Fruit fly (Drosophila melanogaster) whole organism, embryonic: ENCODE measurements around the gene fit.

Source experiments
- B-H1 ChIP-seq: fragments of 200-800 bp; sonication (Bioruptor generic); IDR thresholded peaks from 3 replicates; pipeline ENCODE4 v1.3.6; 2022; ENCODE audit warnings: missing biosample characterization, missing genetic modification characterization
- Bgb ChIP-seq: fragments of 200-800 bp; sonication (Bioruptor generic); IDR thresholded peaks from 2 replicates; pipeline ENCODE4 v1.3.6; 2022; ENCODE audit warnings: missing biosample characterization, missing genetic modification characterization; ENCODE audit not compliant: partially characterized antibody
- CG11398 ChIP-seq: fragments of 200-800 bp; sonication (Bioruptor generic); optimal IDR thresholded peaks from 2 replicates; lab custom pipeline; 2016; ENCODE audit warnings: missing biosample characterization, missing genetic modification characterization
- CG14710 ChIP-seq: fragments of 200-800 bp; sonication (Bioruptor generic); optimal IDR thresholded peaks from 3 replicates; lab custom pipeline; 2019; ENCODE audit warnings: missing biosample characterization, mild to moderate bottlenecking, missing genetic modification characterization, moderate library complexity
- CG15269 ChIP-seq: fragments of 200-800 bp; sonication (Bioruptor generic); optimal IDR thresholded peaks from 2 replicates; lab custom pipeline; 2018; ENCODE audit warnings: missing biosample characterization, mild to moderate bottlenecking, missing genetic modification characterization, moderate library complexity
- CG17361 ChIP-seq: fragments of 200-800 bp; sonication (Bioruptor generic); IDR thresholded peaks from 3 replicates; pipeline ENCODE4 v1.3.6; 2022; ENCODE audit warnings: missing biosample characterization, missing genetic modification characterization
- CG18262 ChIP-seq: fragments of 200-800 bp; optimal IDR thresholded peaks from 3 replicates; lab custom pipeline; 2019; ENCODE audit warnings: missing biosample characterization, mild to moderate bottlenecking, missing genetic modification characterization, moderate library complexity
- CG18476 ChIP-seq: fragments of 200-800 bp; sonication (Bioruptor generic); optimal IDR thresholded peaks from 2 replicates; lab custom pipeline; 2016; ENCODE audit warnings: missing biosample characterization, mild to moderate bottlenecking, missing genetic modification characterization
- CG18599 ChIP-seq: fragments of 200-800 bp; sonication (Bioruptor generic); optimal IDR thresholded peaks from 3 replicates; lab custom pipeline; 2017; ENCODE audit warnings: missing biosample characterization, missing genetic modification characterization, mild to moderate bottlenecking, moderate library complexity, missing genetic modification reagents
- CG32767 ChIP-seq: fragments of 200-800 bp; sonication (Bioruptor generic); IDR thresholded peaks from 2 replicates; pipeline ENCODE4 v1.3.6; 2022; ENCODE audit warnings: missing biosample characterization, missing genetic modification characterization
- CG33213 ChIP-seq: fragments of 200-800 bp; sonication (Bioruptor generic); optimal IDR thresholded peaks from 3 replicates; lab custom pipeline; 2016; ENCODE audit warnings: missing biosample characterization, missing genetic modification characterization
- CG4282 ChIP-seq: fragments of 200-800 bp; sonication (Bioruptor generic); optimal IDR thresholded peaks from 2 replicates; lab custom pipeline; 2016; ENCODE audit warnings: missing biosample characterization, missing genetic modification characterization
- CG4707 ChIP-seq: fragments of 200-800 bp; sonication (Bioruptor generic); optimal IDR thresholded peaks from 2 replicates; lab custom pipeline; 2018; ENCODE audit warnings: missing biosample characterization, mild to moderate bottlenecking, missing genetic modification characterization, moderate library complexity
- CG4820 ChIP-seq: fragments of 200-800 bp; sonication (Bioruptor generic); optimal IDR thresholded peaks from 3 replicates; lab custom pipeline; 2016; ENCODE audit warnings: missing biosample characterization, missing genetic modification characterization
- CG6689 ChIP-seq: fragments of 200-800 bp; sonication (Bioruptor generic); IDR thresholded peaks from 2 replicates; pipeline ENCODE4 v1.3.6; 2022; ENCODE audit warnings: missing biosample characterization, missing genetic modification characterization
- CG7271 ChIP-seq: fragments of 200-800 bp; sonication (Bioruptor generic); optimal IDR thresholded peaks from 2 replicates; lab custom pipeline; 2018; ENCODE audit warnings: missing biosample characterization, mild to moderate bottlenecking, missing genetic modification characterization, moderate library complexity
- CG7357 ChIP-seq: fragments of 200-800 bp; sonication (Bioruptor generic); IDR thresholded peaks from 3 replicates; pipeline ENCODE4 v1.3.6; 2022; ENCODE audit warnings: missing biosample characterization, missing genetic modification characterization
- CG7556 ChIP-seq: fragments of 200-800 bp; sonication (Bioruptor generic); optimal IDR thresholded peaks from 2 replicates; lab custom pipeline; 2017; ENCODE audit warnings: missing biosample characterization, mild to moderate bottlenecking, missing genetic modification characterization
- CG7928 ChIP-seq: fragments of 200-800 bp; sonication (Bioruptor generic); optimal IDR thresholded peaks from 2 replicates; lab custom pipeline; 2017; ENCODE audit warnings: missing biosample characterization, mild to moderate bottlenecking, missing genetic modification characterization
- CG8089 ChIP-seq: fragments of 200-800 bp; sonication (Bioruptor generic); optimal IDR thresholded peaks from 3 replicates; lab custom pipeline; 2016; ENCODE audit warnings: missing biosample characterization, missing genetic modification characterization
- CG9437 ChIP-seq: fragments of 200-800 bp; sonication (Bioruptor generic); optimal IDR thresholded peaks from 2 replicates; lab custom pipeline; 2018; ENCODE audit warnings: missing biosample characterization, mild to moderate bottlenecking, missing genetic modification characterization
- CrebB ChIP-seq: fragments of 200-800 bp; sonication (Bioruptor generic); optimal IDR thresholded peaks from 3 replicates; lab custom pipeline; 2018; ENCODE audit warnings: missing biosample characterization, mild to moderate bottlenecking, missing genetic modification characterization
- D19B ChIP-seq: fragments of 200-800 bp; sonication (Bioruptor generic); optimal IDR thresholded peaks from 2 replicates; lab custom pipeline; 2017; ENCODE audit warnings: missing biosample characterization, mild to moderate bottlenecking, missing genetic modification characterization
- Dfd ChIP-seq, 2 experiments: fragments of >200 bp; optimal IDR thresholded peaks; 2 replicates each; lab custom pipeline; 2017; ENCODE audit warnings: missing biosample characterization in 2 of 2, missing genetic modification characterization in 2 of 2
- Ets65A ChIP-seq: fragments of 200-800 bp; sonication (Bioruptor generic); peaks from one replicate; lab custom pipeline; 2016; ENCODE audit warnings: missing biosample characterization, missing genetic modification characterization
- Hr3 ChIP-seq: fragments of 200-800 bp; sonication (Bioruptor generic); optimal IDR thresholded peaks from 3 replicates; lab custom pipeline; 2016; ENCODE audit warnings: missing biosample characterization, missing genetic modification characterization
- Lim3 ChIP-seq: fragments of 200-800 bp; sonication (Bioruptor generic); IDR thresholded peaks from 2 replicates; pipeline ENCODE4 v1.3.6; 2022; ENCODE audit warnings: missing biosample characterization, missing genetic modification characterization
- MTF-1 ChIP-seq: fragments of 200-800 bp; sonication (Bioruptor generic); optimal IDR thresholded peaks from 2 replicates; lab custom pipeline; 2018; ENCODE audit warnings: missing biosample characterization, mild to moderate bottlenecking, missing genetic modification characterization, borderline replicate concordance
- Mad ChIP-seq: fragments of 200-800 bp; sonication (Bioruptor generic); optimal IDR thresholded peaks from 2 replicates; lab custom pipeline; 2016; ENCODE audit warnings: missing biosample characterization, missing genetic modification characterization
- Mrtf ChIP-seq: fragments of 200-800 bp; sonication (Bioruptor generic); IDR thresholded peaks from 3 replicates; pipeline ENCODE4 v1.3.6; 2022; ENCODE audit warnings: missing biosample characterization, missing genetic modification characterization
- NC2β ChIP-seq: fragments of 200-800 bp; sonication (Bioruptor generic); optimal IDR thresholded peaks from 2 replicates; lab custom pipeline; 2016; ENCODE audit warnings: missing biosample characterization, missing genetic modification characterization
- NK7.1 ChIP-seq: fragments of 200-800 bp; sonication (Bioruptor generic); optimal IDR thresholded peaks from 3 replicates; lab custom pipeline; 2016; ENCODE audit warnings: missing biosample characterization, missing genetic modification characterization
- NfI ChIP-seq: fragments of 200-800 bp; sonication (Bioruptor generic); optimal IDR thresholded peaks from 3 replicates; lab custom pipeline; 2018; ENCODE audit warnings: missing biosample characterization, mild to moderate bottlenecking, missing genetic modification characterization, moderate library complexity
- Poxn ChIP-seq: fragments of 200-800 bp; sonication (Bioruptor generic); IDR thresholded peaks from 2 replicates; pipeline ENCODE4 v1.3.6; 2022; ENCODE audit warnings: missing biosample characterization, missing genetic modification characterization
- Sry-β ChIP-seq: fragments of 200-800 bp; sonication (Bioruptor generic); optimal IDR thresholded peaks from 2 replicates; lab custom pipeline; 2018; ENCODE audit warnings: missing biosample characterization, mild to moderate bottlenecking, missing genetic modification characterization, moderate library complexity
- Xbp1 ChIP-seq: fragments of 200-800 bp; sonication (Bioruptor generic); optimal IDR thresholded peaks from 3 replicates; lab custom pipeline; 2016; ENCODE audit warnings: missing biosample characterization, mild to moderate bottlenecking, missing genetic modification characterization
- ap ChIP-seq: fragments of 200-800 bp; sonication (Bioruptor generic); IDR thresholded peaks from 2 replicates; pipeline ENCODE4 v1.3.6; 2022; ENCODE audit warnings: missing biosample characterization, missing genetic modification characterization
- cas ChIP-seq: fragments of 200-800 bp; sonication (Bioruptor generic); IDR thresholded peaks from 2 replicates; pipeline ENCODE4 v1.3.6; 2022; ENCODE audit warnings: missing biosample characterization, missing genetic modification characterization
- danr ChIP-seq: fragments of 200-800 bp; sonication (Bioruptor generic); IDR thresholded peaks from 2 replicates; pipeline ENCODE4 v1.3.6; 2022; ENCODE audit warnings: missing biosample characterization, missing genetic modification characterization
- hkb ChIP-seq, 2 experiments: fragments of 200-800 bp in 1 of 2; fragments of >200 bp in 1 of 2; sonication (Bioruptor generic) in 1 of 2; IDR thresholded peaks in 1 of 2; optimal IDR thresholded peaks in 1 of 2; 2 replicates each; pipeline versions ENCODE4 v1.3.6 to Lab custom; 2017 to 2022; ENCODE audit warnings: missing biosample characterization in 1 of 2, missing genetic modification characterization in 1 of 2
- kni ChIP-seq: fragments of 200-800 bp; sonication (Bioruptor generic); optimal IDR thresholded peaks from 3 replicates; lab custom pipeline; 2017; ENCODE audit warnings: mild to moderate bottlenecking, missing biosample characterization, missing genetic modification reagents, missing genetic modification characterization
- lab ChIP-seq: fragments of 200-800 bp; sonication (Bioruptor generic); optimal IDR thresholded peaks from 3 replicates; lab custom pipeline; 2017; ENCODE audit warnings: missing biosample characterization, missing genetic modification characterization, mild to moderate bottlenecking, moderate library complexity, missing genetic modification reagents
- lola ChIP-seq, 3 experiments: fragments of >200 bp in 2 of 3; fragments of 200-800 bp in 1 of 3; sonication (Bioruptor generic) in 1 of 3; optimal IDR thresholded peaks; 2 replicates each; lab custom pipeline; 2017 to 2019; ENCODE audit warnings: missing biosample characterization in 3 of 3, missing genetic modification characterization in 3 of 3, mild to moderate bottlenecking in 1 of 3, moderate library complexity in 1 of 3
- oc ChIP-seq: fragments of 200-800 bp; sonication (Bioruptor generic); optimal IDR thresholded peaks from 2 replicates; lab custom pipeline; 2018; ENCODE audit warnings: missing biosample characterization, mild to moderate bottlenecking, missing genetic modification characterization, moderate library complexity
- pan ChIP-seq, 4 experiments: fragments of >200 bp in 3 of 4; fragments of 200-800 bp in 1 of 4; sonication (Bioruptor generic) in 1 of 4; optimal IDR thresholded peaks in 3 of 4; IDR thresholded peaks in 1 of 4; 2 replicates each; pipeline versions ENCODE4 v1.3.6 to Lab custom; 2017 to 2022; ENCODE audit warnings: missing biosample characterization in 2 of 4, missing genetic modification characterization in 2 of 4, mixed read lengths in 1 of 4
- salm ChIP-seq: fragments of 200-800 bp; sonication (Bioruptor generic); optimal IDR thresholded peaks from 2 replicates; lab custom pipeline; 2018; ENCODE audit warnings: missing biosample characterization, mild to moderate bottlenecking, missing genetic modification characterization
- sima ChIP-seq: fragments of 200-800 bp; sonication (Bioruptor generic); optimal IDR thresholded peaks from 2 replicates; lab custom pipeline; 2016; ENCODE audit warnings: missing biosample characterization, missing genetic modification characterization
- sob ChIP-seq: fragments of 200-800 bp; sonication (Bioruptor generic); IDR thresholded peaks from 2 replicates; pipeline ENCODE4 v1.3.6; 2022; ENCODE audit warnings: missing biosample characterization, missing genetic modification characterization
- yki ChIP-seq: fragments of >200 bp; optimal IDR thresholded peaks from 3 replicates; lab custom pipeline; 2018

Gene fit

DNA sequence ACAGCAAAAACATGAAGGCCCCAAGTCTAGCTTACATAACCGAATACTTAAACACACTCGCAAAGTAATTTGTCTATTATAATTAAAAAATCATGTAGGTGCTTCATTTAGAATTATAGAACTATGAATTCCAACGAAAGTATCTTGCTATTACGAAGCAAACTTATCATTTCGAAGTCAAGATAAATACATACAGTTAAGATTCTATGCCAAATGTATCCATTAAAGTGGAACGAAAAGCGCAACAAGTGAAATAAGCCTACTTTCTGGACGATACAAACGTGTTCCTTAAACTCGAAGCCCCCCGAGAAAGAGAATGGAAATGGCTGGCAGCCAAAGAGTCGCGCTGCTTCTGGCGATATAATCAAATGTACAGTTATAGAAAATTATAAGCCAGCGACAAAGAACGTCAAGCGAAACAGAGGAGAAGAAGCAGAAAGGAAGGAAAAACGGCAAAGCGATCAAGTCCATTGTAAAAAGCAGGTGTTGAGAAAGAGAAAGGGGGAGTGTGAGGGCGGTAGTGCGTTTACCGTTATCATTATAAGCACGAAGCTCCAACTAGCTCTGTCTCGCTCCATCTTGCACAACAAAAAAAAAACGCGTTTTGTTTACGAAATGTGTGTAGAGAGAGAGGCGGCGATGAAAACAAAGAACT lies 31.5 kb downstream of the fit start (continued):
- TF ChIP-seq Lim3 (GFP tag; lab: Robert Waterston, UW): no peak
- no peak for TF ChIP-seq pan (optimal IDR thresholded peaks at IDR 0.05; lab: Kevin White, UChicago)
- TF ChIP-seq pan (GFP tag; optimal IDR thresholded peaks at IDR 0.05 in 1 of 2, IDR thresholded peaks at IDR 0.05 in 1 of 2): no peak
- no peak for TF ChIP-seq D19B (GFP tag; lab: Kevin White, UChicago)
- no peak for TF ChIP-seq CG11398 (GFP tag; lab: Kevin White, UChicago)
- no peak for TF ChIP-seq CG33213 (GFP tag; lab: Kevin White, UChicago)
- TF ChIP-seq sob: no peak
- TF ChIP-seq CG4282 (GFP tag; lab: Kevin White, UChicago): no peak
- no peak for TF ChIP-seq salm
- TF ChIP-seq Mad: no peak
- TF ChIP-seq CG15269 (tag; lab: Kevin White, UChicago): peak; percentile 42
- TF ChIP-seq oc (tag; lab: Kevin White, UChicago): no peak
- TF ChIP-seq CG9437 (GFP tag; lab: Kevin White, UChicago): peak; percentile 30
- no peak for TF ChIP-seq CG18262
- no peak for TF ChIP-seq NK7.1 (GFP tag; lab: Kevin White, UChicago)
- no peak for TF ChIP-seq Hr3 (GFP tag; lab: Kevin White, UChicago)
- peak; percentile 63 for TF ChIP-seq kni (GFP tag; lab: Kevin White, UChicago)
- no peak for TF ChIP-seq CG7357 (GFP tag; lab: Robert Waterston, UW)
- no peak for TF ChIP-seq Mrtf (GFP tag; lab: Robert Waterston, UW)
- peak; percentile 4 for TF ChIP-seq CG14710 (tag; lab: Kevin White, UChicago)
- TF ChIP-seq Sry-β (GFP tag; lab: Kevin White, UChicago): no peak
- no peak for TF ChIP-seq cas
- no peak for TF ChIP-seq CG7928 (GFP tag; lab: Kevin White, UChicago)
- peak; percentile 46 for TF ChIP-seq CG7556 (GFP tag; lab: Kevin White, UChicago)
- TF ChIP-seq CG18476: peak; percentile 6
- TF ChIP-seq Poxn (GFP tag; lab: Robert Waterston, UW): no peak
- 0 out of 2 replicates have a peak, but pooled peaks have one; percentile 32 for TF ChIP-seq CG6689 (GFP tag; lab: Robert Waterston, UW)
- TF ChIP-seq ap (GFP tag; lab: Robert Waterston, UW): no peak
- no peak for TF ChIP-seq CrebB (tag; lab: Kevin White, UChicago)
- no peak for TF ChIP-seq yki (lab: Kevin White, UChicago)
- no peak for TF ChIP-seq CG8089 (GFP tag; lab: Kevin White, UChicago)
- peak; percentile 42 for TF ChIP-seq CG18599 (GFP tag; lab: Kevin White, UChicago)
- TF ChIP-seq NC2β: no peak
- TF ChIP-seq B-H1: no peak
- no peak for TF ChIP-seq CG32767 (GFP tag; lab: Robert Waterston, UW)
- no peak for TF ChIP-seq Xbp1 (GFP tag; lab: Kevin White, UChicago)
- TF ChIP-seq lola (GFP tag; optimal IDR thresholded peaks at IDR 0.05; lab: Kevin White, UChicago): no peak
- TF ChIP-seq CG4820 (GFP tag; lab: Kevin White, UChicago): no peak
- TF ChIP-seq Dfd (GFP tag; optimal IDR thresholded peaks at IDR 0.05; lab: Kevin White, UChicago): no peak
- TF ChIP-seq NfI: peak; percentile 19
- TF ChIP-seq sima (GFP tag; lab: Kevin White, UChicago): no peak
- 0 out of 3 replicates have a peak, but pooled peaks have one; percentile 31 for TF ChIP-seq CG17361
- no peak for TF ChIP-seq MTF-1 (GFP tag; lab: Kevin White, UChicago)
- TF ChIP-seq CG7271 (tag; lab: Kevin White, UChicago): no peak
- no peak for TF ChIP-seq danr (GFP tag; lab: Robert Waterston, UW)
- peak; percentile 20 for TF ChIP-seq Ets65A (GFP tag; lab: Kevin White, UChicago)
- TF ChIP-seq Bgb (GFP tag; lab: Robert Waterston, UW): 0 out of 2 replicates have a peak, but pooled peaks have one; percentile 21
- peak; percentile 52 for TF ChIP-seq lab (GFP tag; lab: Kevin White, UChicago)
- no peak for TF ChIP-seq CG4707 (GFP tag; lab: Kevin White, UChicago)
- no peak for TF ChIP-seq hkb (optimal IDR thresholded peaks at IDR 0.05; lab: Kevin White, UChicago)
- TF ChIP-seq hkb (GFP tag; IDR thresholded peaks at IDR 0.05; lab: Robert Waterston, UW): 0 out of 2 replicates have a peak, but pooled peaks have one; percentile 8
